Worm (Caenorhabditis elegans) whole organism, midembryonic: Measurements from ENCODE around the gene gcy-12.

Experiments used
- T22C8.4 ChIP-seq: fragments of 200-800 bp; sonication (Bioruptor generic); IDR thresholded peaks from 2 replicates; pipeline ENCODE4 v1.3.6; 2022; ENCODE audit warnings: missing genetic modification characterization, missing compliant biosample characterization
- cog-1 ChIP-seq: sonication (generic microtip); optimal IDR thresholded peaks from 2 replicates; lab custom pipeline; 2016; ENCODE audit warnings: missing genetic modification characterization, missing compliant biosample characterization
- ref-1 ChIP-seq: fragments of 200-800 bp; sonication (Bioruptor generic); conservative IDR thresholded peaks from 2 replicates; pipeline ENCODE4 v1.3.6; 2022; ENCODE audit warnings: missing genetic modification reagents, missing genetic modification characterization, missing compliant biosample characterization

DNA sequence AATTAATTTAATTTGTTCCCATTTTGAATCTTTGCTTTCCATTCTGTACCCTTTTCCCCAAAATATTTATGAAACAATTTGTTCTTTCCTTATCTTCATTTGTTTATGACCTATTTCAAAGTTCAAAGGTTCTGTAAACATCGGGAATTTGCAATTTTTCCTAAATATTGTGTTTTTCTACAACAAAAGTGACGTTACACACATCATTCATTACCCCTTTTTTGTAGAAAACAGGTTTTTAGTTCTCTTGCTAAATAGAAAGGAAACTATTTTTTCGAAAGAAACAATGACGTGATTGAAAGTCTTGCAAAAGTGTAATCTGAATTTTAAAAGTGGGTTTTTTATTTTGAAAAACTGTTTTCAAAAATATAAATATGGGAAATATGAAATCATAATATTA is 12.8 kb downstream of the gcy-12 start:
- TF ChIP-seq T22C8.4 (GFP tag; lab: Robert Waterston, UW) (no peak), cog-1 (tag; lab: Kevin White, UChicago) (no peak), ref-1 (GFP tag; lab: Robert Waterston, UW) (no peak)
